Fruit fly (Drosophila melanogaster) whole organism, wandering third instar larva: ENCODE results near the gene kay.

ENCODE experiments used
- Abd-B ChIP-seq: fragments of >200 bp; optimal IDR thresholded peaks from 2 replicates; lab custom pipeline; 2017; ENCODE audit warnings: missing biosample characterization, missing genetic modification characterization
- CG32264 ChIP-seq: fragments of 200-800 bp; sonication (Bioruptor generic); optimal IDR thresholded peaks from 2 replicates; lab custom pipeline; 2016; ENCODE audit warnings: missing biosample characterization, missing genetic modification characterization
- CG9705 ChIP-seq: fragments of 200-800 bp; sonication (Bioruptor generic); optimal IDR thresholded peaks from 2 replicates; lab custom pipeline; 2018; ENCODE audit warnings: missing biosample characterization, mild to moderate bottlenecking, missing genetic modification characterization
- CrebA ChIP-seq: fragments of 200-800 bp; sonication (Bioruptor generic); optimal IDR thresholded peaks from 2 replicates; lab custom pipeline; 2016; ENCODE audit warnings: missing biosample characterization, mild to moderate bottlenecking, missing genetic modification characterization, borderline replicate concordance
- Dfd ChIP-seq: fragments of >200 bp; optimal IDR thresholded peaks from 2 replicates; lab custom pipeline; 2017; ENCODE audit warnings: missing biosample characterization, missing genetic modification characterization
- Dif ChIP-seq: fragments of 200-275, 200-300 bp; sonication (Bioruptor generic); optimal IDR thresholded peaks from 2 replicates; lab custom pipeline; 2018; ENCODE audit warnings: missing biosample characterization, missing genetic modification characterization; ENCODE audit not compliant: partially characterized antibody
- GATAd ChIP-seq: sonication (Bioruptor generic); optimal IDR thresholded peaks from 2 replicates; lab custom pipeline; 2016; ENCODE audit warnings: missing biosample characterization, missing genetic modification characterization
- HLH106 ChIP-seq: fragments of 200-800 bp; optimal IDR thresholded peaks from 3 replicates; lab custom pipeline; 2019; ENCODE audit warnings: missing biosample characterization, mild to moderate bottlenecking, missing genetic modification characterization, moderate library complexity
- Hnf4 ChIP-seq: fragments of 200-800 bp; sonication (Bioruptor generic); optimal IDR thresholded peaks from 2 replicates; lab custom pipeline; 2016; ENCODE audit warnings: missing biosample characterization, mild to moderate bottlenecking, missing genetic modification characterization
- Hr78 ChIP-seq: fragments of >200 bp; optimal IDR thresholded peaks from 2 replicates; lab custom pipeline; 2017; ENCODE audit warnings: missing biosample characterization, missing genetic modification characterization
- Hr83 ChIP-seq: fragments of 200-300 bp; sonication (Bioruptor generic); optimal IDR thresholded peaks from 2 replicates; lab custom pipeline; 2016; ENCODE audit warnings: missing biosample characterization, mild to moderate bottlenecking, missing genetic modification characterization, moderate library complexity; ENCODE audit not compliant: poor library complexity, severe bottlenecking
- Jra ChIP-seq: sonication (Bioruptor generic); optimal IDR thresholded peaks from 2 replicates; lab custom pipeline; 2016; ENCODE audit warnings: missing biosample characterization, missing genetic modification characterization
- Mio ChIP-seq: sonication (Bioruptor generic); optimal IDR thresholded peaks from 2 replicates; lab custom pipeline; 2016; ENCODE audit warnings: missing biosample characterization, missing genetic modification characterization
- Myc ChIP-seq: fragments of >200 bp; optimal IDR thresholded peaks from 2 replicates; lab custom pipeline; 2017
- N ChIP-seq: fragments of >200 bp; optimal IDR thresholded peaks from 2 replicates; lab custom pipeline; 2018; ENCODE audit warnings: missing biosample characterization, missing external identifiers, missing genetic modification characterization
- OdsH ChIP-seq: fragments of 200-800 bp; sonication (Bioruptor generic); optimal IDR thresholded peaks from 2 replicates; lab custom pipeline; 2016; ENCODE audit warnings: missing biosample characterization, mild to moderate bottlenecking, missing genetic modification characterization
- Rel ChIP-seq, 2 experiments: fragments of 200-800 bp; sonication (Bioruptor generic) in 1 of 2; optimal IDR thresholded peaks; 2 replicates in 1 of 2; 3 replicates in 1 of 2; lab custom pipeline; 2016 to 2019; ENCODE audit warnings: mild to moderate bottlenecking in 2 of 2, missing biosample characterization in 2 of 2, missing genetic modification characterization in 2 of 2, moderate library complexity in 1 of 2
- Sp1 ChIP-seq: fragments of 200-800 bp; sonication (Bioruptor generic); optimal IDR thresholded peaks from 3 replicates; lab custom pipeline; 2019; ENCODE audit warnings: missing biosample characterization, mild to moderate bottlenecking, missing genetic modification characterization, moderate library complexity
- Vsx2 ChIP-seq: fragments of 200-300, 225-300 bp; sonication (Bioruptor generic); optimal IDR thresholded peaks from 2 replicates; lab custom pipeline; 2018; ENCODE audit warnings: missing biosample characterization, missing genetic modification characterization; ENCODE audit not compliant: partially characterized antibody
- br ChIP-seq: fragments of 200-800 bp; sonication (Bioruptor generic); optimal IDR thresholded peaks from 2 replicates; lab custom pipeline; 2016; ENCODE audit warnings: missing biosample characterization, missing genetic modification characterization
- brk ChIP-seq: fragments of 200-800 bp; sonication (Bioruptor generic); optimal IDR thresholded peaks from 2 replicates; lab custom pipeline; 2016; ENCODE audit warnings: missing biosample characterization, mild to moderate bottlenecking, missing genetic modification characterization
- dl ChIP-seq, 2 experiments: fragments of 175-275, 200-275 bp in 1 of 2; fragments of 200-275 bp in 1 of 2; sonication (Bioruptor generic); optimal IDR thresholded peaks; lab custom pipeline; 2018; ENCODE audit warnings: mild to moderate bottlenecking in 2 of 2, missing biosample characterization in 2 of 2, missing genetic modification characterization in 2 of 2, moderate library complexity in 2 of 2; ENCODE audit not compliant: partially characterized antibody in 2 of 2, insufficient read depth in 1 of 2
- dmrt93B ChIP-seq: fragments of 200-800 bp; sonication (Bioruptor generic); optimal IDR thresholded peaks from 2 replicates; lab custom pipeline; 2018; ENCODE audit warnings: missing biosample characterization, mild to moderate bottlenecking, missing genetic modification characterization
- dsf ChIP-seq: sonication (Bioruptor generic); optimal IDR thresholded peaks from 2 replicates; lab custom pipeline; 2016; ENCODE audit warnings: missing biosample characterization, missing genetic modification characterization, borderline replicate concordance
- ey ChIP-seq: fragments of 200-800 bp; sonication (Bioruptor generic); optimal IDR thresholded peaks from 2 replicates; lab custom pipeline; 2016; ENCODE audit warnings: missing biosample characterization, missing genetic modification characterization
- foxo ChIP-seq, 2 experiments: fragments of 200-800 bp; sonication (Bioruptor generic); optimal IDR thresholded peaks; 2 replicates in 1 of 2; 3 replicates in 1 of 2; lab custom pipeline; 2016 to 2017; ENCODE audit warnings: missing biosample characterization in 2 of 2, missing genetic modification characterization in 2 of 2
- fru ChIP-seq: fragments of 200-800 bp; sonication (Bioruptor generic); optimal IDR thresholded peaks from 3 replicates; lab custom pipeline; 2016; ENCODE audit warnings: missing biosample characterization, mild to moderate bottlenecking, missing genetic modification characterization
- h ChIP-seq: fragments of 200-800 bp; sonication (Bioruptor generic); optimal IDR thresholded peaks from 3 replicates; lab custom pipeline; 2016; ENCODE audit warnings: missing biosample characterization, mild to moderate bottlenecking, missing genetic modification characterization
- jim ChIP-seq: fragments of 175-275, 200-325 bp; sonication (Bioruptor generic); optimal IDR thresholded peaks from 2 replicates; lab custom pipeline; 2016; ENCODE audit warnings: missing biosample characterization, mild to moderate bottlenecking, missing genetic modification characterization
- lola ChIP-seq: fragments of >200 bp; optimal IDR thresholded peaks from 2 replicates; lab custom pipeline; 2017; ENCODE audit warnings: missing biosample characterization, missing genetic modification characterization
- pan ChIP-seq: fragments of >200 bp; optimal IDR thresholded peaks from 2 replicates; lab custom pipeline; 2017
- psq ChIP-seq: fragments of 200-800 bp; sonication (Bioruptor generic); optimal IDR thresholded peaks from 3 replicates; lab custom pipeline; 2017; ENCODE audit warnings: missing biosample characterization, mild to moderate bottlenecking, missing genetic modification characterization, moderate library complexity
- rgr ChIP-seq: fragments of 200-800 bp; sonication (Bioruptor generic); optimal IDR thresholded peaks from 3 replicates; lab custom pipeline; 2016; ENCODE audit warnings: missing biosample characterization, mild to moderate bottlenecking, missing genetic modification characterization
- sage ChIP-seq: fragments of 200-800 bp; sonication (Bioruptor generic); optimal IDR thresholded peaks from 2 replicates; lab custom pipeline; 2016; ENCODE audit warnings: missing biosample characterization, mild to moderate bottlenecking, missing genetic modification characterization
- sv ChIP-seq: fragments of 200-800 bp; sonication (Bioruptor generic); optimal IDR thresholded peaks from 3 replicates; lab custom pipeline; 2016; ENCODE audit warnings: missing biosample characterization, missing genetic modification characterization
- tai ChIP-seq: sonication (Bioruptor generic); optimal IDR thresholded peaks from 2 replicates; lab custom pipeline; 2016; ENCODE audit warnings: missing biosample characterization, missing genetic modification characterization
- usp ChIP-seq: fragments of >200 bp; optimal IDR thresholded peaks from 2 replicates; lab custom pipeline; 2017; ENCODE audit warnings: missing biosample characterization, missing genetic modification characterization
- woc ChIP-seq: sonication (Bioruptor generic); optimal IDR thresholded peaks from 2 replicates; lab custom pipeline; 2016; ENCODE audit warnings: missing biosample characterization, mild to moderate bottlenecking, missing genetic modification characterization

The kay gene

DNA sequence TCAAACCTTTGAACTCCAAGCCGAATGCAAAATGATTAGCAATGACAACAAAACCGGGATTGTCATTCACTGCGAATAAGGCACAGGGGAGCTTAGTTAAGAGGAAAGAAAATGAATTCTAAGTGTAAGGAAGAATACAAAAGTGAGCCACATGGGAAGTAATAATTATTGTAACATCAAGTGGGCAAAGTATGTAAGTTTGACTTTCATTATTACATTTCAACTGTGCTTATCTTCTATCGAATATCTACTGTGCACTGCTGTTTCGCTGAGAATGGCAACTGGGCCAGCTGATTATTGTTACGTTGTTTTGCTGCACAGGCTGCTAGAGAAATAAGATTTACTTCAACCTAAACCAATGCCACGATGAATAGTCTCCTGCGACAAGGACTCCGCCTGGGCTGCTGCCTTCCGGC is 29.1 kb upstream of the kay start, which contains the start of the genes CG7601 and CIA30 (continued):
- peak; percentile 96 for TF ChIP-seq psq (GFP tag; lab: Kevin White, UChicago)
- peak; percentile 93 for TF ChIP-seq Mio
- no peak for TF ChIP-seq Vsx2
- TF ChIP-seq Hnf4 (GFP tag; lab: Kevin White, UChicago) = peak; percentile 99
- peak; percentile 94 for TF ChIP-seq GATAd (GFP tag; lab: Kevin White, UChicago)
- peak; percentile 99 for TF ChIP-seq h (GFP tag; lab: Kevin White, UChicago)
- TF ChIP-seq br (GFP tag; lab: Kevin White, UChicago) = peak; percentile 99
- no peak for TF ChIP-seq pan (lab: Kevin White, UChicago)
- TF ChIP-seq tai (GFP tag; lab: Kevin White, UChicago) = no peak

DNA sequence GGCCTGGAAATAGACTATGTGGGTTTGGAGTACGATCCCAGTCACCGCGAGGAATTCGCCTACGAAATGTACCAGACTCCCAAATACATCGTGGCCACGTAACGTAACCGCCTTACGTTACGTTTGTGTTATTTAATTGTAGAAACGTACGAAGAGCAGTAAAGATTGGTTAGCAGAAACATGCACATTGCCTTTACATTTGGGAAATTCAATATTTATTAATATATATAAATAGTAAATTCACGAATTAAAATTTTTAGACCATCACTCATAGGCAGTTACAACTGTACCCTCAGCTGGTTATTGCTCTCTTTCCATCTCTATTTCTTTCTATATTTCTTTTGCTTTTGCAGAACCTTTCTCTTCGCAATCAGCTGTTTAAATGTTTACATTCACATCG is 27.9 kb upstream of the kay start, which contains the start of gene Gnpnat:
TSS of gene Gnpnat (plus strand) at position 385 of the 400 bp plus-strand sequence.
- TF ChIP-seq fru (GFP tag; lab: Kevin White, UChicago) (peak; percentile 60), psq (GFP tag; lab: Kevin White, UChicago) (peak; percentile 79), lola (no peak), sv (GFP tag; lab: Kevin White, UChicago) (peak; percentile 5), Dif (no peak), Rel (GFP tag; optimal IDR thresholded peaks at IDR 0.05; lab: Kevin White, UChicago) (no peak), Rel (tag; optimal IDR thresholded peaks at IDR 0.05; lab: Kevin White, UChicago) (no peak), Hnf4 (GFP tag; lab: Kevin White, UChicago) (peak; percentile 55), foxo (GFP tag; optimal IDR thresholded peaks at IDR 0.05; lab: Kevin White, UChicago) (peak in 1 of 2 experiments; percentile 69), Abd-B (GFP tag; lab: Kevin White, UChicago) (no peak), CrebA (GFP tag; lab: Kevin White, UChicago) (no peak), Dfd (GFP tag; lab: Kevin White, UChicago) (no peak), CG32264 (no peak), brk (GFP tag; lab: Kevin White, UChicago) (no peak), N (GFP tag; lab: Kevin White, UChicago) (no peak), dl (GFP tag; optimal IDR thresholded peaks at IDR 0.05; lab: Kevin White, UChicago; ENCODE audit: insufficient read depth in 1 of 2, partially characterized antibody in 2 of 2) (no peak), Hr83 (no peak), br (GFP tag; lab: Kevin White, UChicago) (peak; percentile 11), sage (no peak), ey (GFP tag; lab: Kevin White, UChicago) (peak; percentile 3), tai (GFP tag; lab: Kevin White, UChicago) (no peak), HLH106 (peak; percentile 46), jim (no peak), woc (GFP tag; lab: Kevin White, UChicago) (peak; percentile 13), usp (GFP tag; lab: Kevin White, UChicago) (no peak), Hr78 (GFP tag; lab: Kevin White, UChicago) (no peak), GATAd (GFP tag; lab: Kevin White, UChicago) (no peak), Myc (lab: Kevin White, UChicago) (no peak), Sp1 (peak; percentile 50), CG9705 (GFP tag; lab: Kevin White, UChicago) (no peak), OdsH (GFP tag; lab: Kevin White, UChicago) (peak; percentile 70), h (GFP tag; lab: Kevin White, UChicago) (peak; percentile 47), Jra (GFP tag; lab: Kevin White, UChicago) (peak; percentile 5), rgr (GFP tag; lab: Kevin White, UChicago) (peak; percentile 58), dmrt93B (GFP tag; lab: Kevin White, UChicago) (no peak), dsf (GFP tag; lab: Kevin White, UChicago) (no peak), Vsx2 (no peak), pan (lab: Kevin White, UChicago) (no peak), Mio (no peak)
- TF ChIP-seq, all 38 proteins: peak for 14
